Fruit fly (Drosophila melanogaster): Measurements from ENCODE around the gene CG18823.

- no peak for TF ChIP-seq CG8478 (optimal IDR thresholded peaks at IDR 0.05)
- TF ChIP-seq EcR (GFP tag; optimal IDR thresholded peaks at IDR 0.05): no peak
- TF ChIP-seq psq (optimal IDR thresholded peaks at IDR 0.05): no peak
Observed at dm6 chrX:990218-990617, at the start of gene CG18823.
